Fruit fly (Drosophila melanogaster) Kc167 (cell line): ENCODE data around the gene UQCR-14.

Source experiments
- Myc ChIP-seq: fragments of >200 bp; optimal IDR thresholded peaks from 2 replicates; lab custom pipeline; 2017; ENCODE audit warnings: missing external identifiers
- h ChIP-seq: fragments of >200 bp; optimal IDR thresholded peaks from 3 replicates; lab custom pipeline; 2018; ENCODE audit warnings: missing external identifiers
- insv ChIP-seq: fragments of >200 bp; optimal IDR thresholded peaks from 3 replicates; lab custom pipeline; 2018; ENCODE audit warnings: missing external identifiers
- psq ChIP-seq: fragments of >200 bp; optimal IDR thresholded peaks from 2 replicates; lab custom pipeline; 2017; ENCODE audit warnings: missing external identifiers

- TF ChIP-seq psq (lab: Kevin White, UChicago) (no peak), h (no peak), insv (no peak), Myc (no peak)
Measured at dm6 chrX:16321037-16321436, 34.9 kb downstream of the UQCR-14 start.
